Worm (Caenorhabditis elegans): ENCODE results near the gene T04C9.3.

T04C9.3 gene

ce11 chrIII:5949817-5950216 is 35.6 kb upstream of the T04C9.3 start (continued):
- TF ChIP-seq egl-44 (GFP tag; IDR thresholded peaks at IDR 0.05), result no peak
- TF ChIP-seq ceh-91 (GFP tag; IDR thresholded peaks at IDR 0.05), result no peak
- TF ChIP-seq egrh-3 (GFP tag; IDR thresholded peaks at IDR 0.05), result no peak
- TF ChIP-seq die-1 (tag; optimal IDR thresholded peaks at IDR 0.05), result no peak

ce11 chrIII:5950756-5951345 is 34.6 kb upstream of the T04C9.3 start:
- TF ChIP-seq Y56A3A.18 (GFP tag; IDR thresholded peaks at IDR 0.05) (0 out of 2 replicates have a peak, but pooled peaks have one; percentile 23), aptf-3 (GFP tag; IDR thresholded peaks at IDR 0.05) (0 out of 2 replicates have a peak, but pooled peaks have one; percentile 15), ceh-27 (GFP tag; optimal IDR thresholded peaks at IDR 0.05) (no peak), nhr-80 (tag; optimal IDR thresholded peaks at IDR 0.05) (peak; percentile 12), ama-1 (optimal IDR thresholded peaks at IDR 0.05) (peak; percentile 16), ama-1 (GFP tag; optimal IDR thresholded peaks at IDR 0.05) (no peak), zim-3 (tag; optimal IDR thresholded peaks at IDR 0.05) (peak; percentile 15), ztf-26 (tag; optimal IDR thresholded peaks at IDR 0.05) (no peak)

- no peak for TF ChIP-seq ekl-4 (GFP tag; IDR thresholded peaks at IDR 0.05)
- TF ChIP-seq lin-40 (tag; optimal IDR thresholded peaks at IDR 0.05), result peak; percentile 25
- no peak for TF ChIP-seq ccch-3 (GFP tag; optimal IDR thresholded peaks at IDR 0.05)
- no peak for TF ChIP-seq attf-5 (GFP tag; optimal IDR thresholded peaks at IDR 0.05)
- no peak for TF ChIP-seq rec-8 (tag; optimal IDR thresholded peaks at IDR 0.05)
- 0 out of 2 replicates have a peak, but pooled peaks have one; percentile 6 for TF ChIP-seq zfh-2 (GFP tag; conservative IDR thresholded peaks at IDR 0.05)
- peak; percentile 7 for TF ChIP-seq chd-7 (tag; optimal IDR thresholded peaks at IDR 0.05)
- no peak for TF ChIP-seq D2030.7 (GFP tag; IDR thresholded peaks at IDR 0.05)
- TF ChIP-seq ceh-58 (GFP tag; IDR thresholded peaks at IDR 0.05), result 0 out of 2 replicates have a peak, but pooled peaks have one; percentile 58
- peak; percentile 86 for TF ChIP-seq ceh-27 (GFP tag; optimal IDR thresholded peaks at IDR 0.05)
Observed at ce11 chrIII:5951589-5952378, 33.7 kb upstream of the T04C9.3 start.

ce11 chrIII:5953041-5953912 is 32.2 kb upstream of the T04C9.3 start:
- TF ChIP-seq F49E8.2 (tag; optimal IDR thresholded peaks at IDR 0.05; ENCODE audit: insufficient read depth), result peak; percentile 61
- TF ChIP-seq madf-6 (GFP tag; IDR thresholded peaks at IDR 0.05), result 0 out of 2 replicates have a peak, but pooled peaks have one; percentile 23
- TF ChIP-seq mcd-1 (GFP tag; IDR thresholded peaks at IDR 0.05), result no peak; the same call in 1 of the 2 replicates
- TF ChIP-seq F52B5.7 (tag; optimal IDR thresholded peaks at IDR 0.05), result no peak
- TF ChIP-seq madf-10 (tag; optimal IDR thresholded peaks at IDR 0.05), result peak; percentile 2
- no peak for TF ChIP-seq attf-3 (GFP tag; conservative IDR thresholded peaks at IDR 0.05)
- peak; percentile 2 for TF ChIP-seq ama-1 (optimal IDR thresholded peaks at IDR 0.05)
- TF ChIP-seq ama-1 (GFP tag; optimal IDR thresholded peaks at IDR 0.05), result peak in 1 of 2 experiments; percentile 70
- no peak for TF ChIP-seq Y95B8A.8 (GFP tag; IDR thresholded peaks at IDR 0.05)
- no peak for TF ChIP-seq sea-2 (GFP tag; IDR thresholded peaks at IDR 0.05)
- peak; percentile 88 for TF ChIP-seq hrde-1 (tag; optimal IDR thresholded peaks at IDR 0.05; ENCODE audit: borderline replicate concordance)
- no peak for TF ChIP-seq ztf-28 (GFP tag; IDR thresholded peaks at IDR 0.05)
- TF ChIP-seq him-1 (tag; optimal IDR thresholded peaks at IDR 0.05), result peak; percentile 76
- peak; percentile 21 for TF ChIP-seq F10E7.11 (tag; optimal IDR thresholded peaks at IDR 0.05)
- TF ChIP-seq hlh-12 (tag; optimal IDR thresholded peaks at IDR 0.05), result no peak
- TF ChIP-seq ZK185.1 (tag; optimal IDR thresholded peaks at IDR 0.05; ENCODE audit: poor library complexity, severe bottlenecking), result peak; percentile 23
- no peak for TF ChIP-seq unc-130 (GFP tag; optimal IDR thresholded peaks at IDR 0.05)
- 0 out of 2 replicates have a peak, but pooled peaks have one; percentile 22 for TF ChIP-seq K11D2.4 (GFP tag; IDR thresholded peaks at IDR 0.05)
- TF ChIP-seq aptf-3 (GFP tag; IDR thresholded peaks at IDR 0.05), result no peak
- TF ChIP-seq lin-54 (GFP tag; optimal IDR thresholded peaks at IDR 0.05), result peak; percentile 33
- peak; percentile 36 for TF ChIP-seq snpc-4 (GFP tag; optimal IDR thresholded peaks at IDR 0.05)
- TF ChIP-seq snpc-4 (tag; optimal IDR thresholded peaks at IDR 0.05), result no peak

All from whole organism, young adult.